Worm (Caenorhabditis elegans) whole organism, young adult: ENCODE results near the gene mec-3.

Experiments
- B0261.1 ChIP-seq: sonication (generic microtip); optimal IDR thresholded peaks from 2 replicates; lab custom pipeline; 2016; ENCODE audit warnings: mild to moderate bottlenecking, missing genetic modification characterization, moderate library complexity, missing compliant biosample characterization
- C06A6.2 ChIP-seq: fragments of 200-800 bp; sonication (Bioruptor generic); conservative IDR thresholded peaks from 2 replicates; pipeline ENCODE4 v1.3.6; 2022; ENCODE audit warnings: missing genetic modification characterization, missing compliant biosample characterization
- C17E4.6 ChIP-seq: fragments of 200-800 bp; sonication (Bioruptor generic); IDR thresholded peaks from 2 replicates; pipeline ENCODE4 v1.3.6; 2022; ENCODE audit warnings: missing genetic modification reagents, missing genetic modification characterization, missing compliant biosample characterization
- F22D6.2 ChIP-seq: sonication (generic microtip); optimal IDR thresholded peaks from 2 replicates; lab custom pipeline; 2016; ENCODE audit warnings: mild to moderate bottlenecking, missing genetic modification characterization, missing compliant biosample characterization
- F23B12.7 ChIP-seq: sonication (generic microtip); optimal IDR thresholded peaks from 2 replicates; lab custom pipeline; 2017; ENCODE audit warnings: missing genetic modification characterization, mild to moderate bottlenecking, missing compliant biosample characterization, antibody characterized with exemption, moderate library complexity; ENCODE audit not compliant: insufficient read depth
- F37B4.10 ChIP-seq: fragments of 200-800 bp; sonication (Bioruptor generic); IDR thresholded peaks from 2 replicates; pipeline ENCODE4 v1.3.6; 2022; ENCODE audit warnings: missing genetic modification characterization, missing compliant biosample characterization
- F49E8.2 ChIP-seq: sonication (generic microtip); optimal IDR thresholded peaks from 3 replicates; lab custom pipeline; 2017; ENCODE audit warnings: missing genetic modification characterization, mild to moderate bottlenecking, missing compliant biosample characterization, antibody characterized with exemption, moderate library complexity; ENCODE audit not compliant: insufficient read depth
- F55B11.4 ChIP-seq: sonication (generic microtip); optimal IDR thresholded peaks from 2 replicates; lab custom pipeline; 2016; ENCODE audit warnings: missing compliant biosample characterization, missing genetic modification characterization, borderline replicate concordance; ENCODE audit not compliant: insufficient read depth
- K12H6.12 ChIP-seq: fragments of 200-800 bp; sonication (Bioruptor generic); optimal IDR thresholded peaks from 2 replicates; lab custom pipeline; 2018; ENCODE audit warnings: mild to moderate bottlenecking, missing genetic modification characterization, missing compliant biosample characterization
- T07F8.4 ChIP-seq: sonication (generic microtip); optimal IDR thresholded peaks from 2 replicates; lab custom pipeline; 2016; ENCODE audit warnings: mild to moderate bottlenecking, missing genetic modification characterization, moderate library complexity, missing compliant biosample characterization
- Y67H2A.10 ChIP-seq: fragments of 200-800 bp; sonication (Bioruptor generic); conservative IDR thresholded peaks from 2 replicates; pipeline ENCODE4 v1.3.6; 2022; ENCODE audit warnings: missing genetic modification reagents, missing genetic modification characterization, missing compliant biosample characterization
- atf-7 ChIP-seq: sonication (generic microtip); optimal IDR thresholded peaks from 2 replicates; lab custom pipeline; 2017; ENCODE audit warnings: mild to moderate bottlenecking, missing genetic modification characterization, missing compliant biosample characterization
- cebp-1 ChIP-seq, 2 experiments: fragments of 200-800 bp in 1 of 2; sonication (Bioruptor generic) in 1 of 2; sonication (generic microtip) in 1 of 2; IDR thresholded peaks in 1 of 2; optimal IDR thresholded peaks in 1 of 2; 2 replicates each; pipeline versions ENCODE4 v1.3.6 to Lab custom; 2017 to 2022; ENCODE audit warnings: missing compliant biosample characterization in 2 of 2, missing genetic modification characterization in 2 of 2, mild to moderate bottlenecking in 1 of 2, missing genetic modification reagents in 1 of 2, moderate library complexity in 1 of 2
- ceh-27 ChIP-seq: fragments of 200-800 bp; sonication (Bioruptor generic); optimal IDR thresholded peaks from 2 replicates; lab custom pipeline; 2018; ENCODE audit warnings: mild to moderate bottlenecking, missing genetic modification characterization, moderate library complexity, missing compliant biosample characterization
- ceh-40 ChIP-seq: fragments of 200-800 bp; sonication (Bioruptor generic); IDR thresholded peaks from 2 replicates; pipeline ENCODE4 v1.3.6; 2022; ENCODE audit warnings: missing genetic modification characterization, missing compliant biosample characterization
- ceh-58 ChIP-seq: fragments of 200-800 bp; sonication (Bioruptor generic); IDR thresholded peaks from 2 replicates; pipeline ENCODE4 v1.3.6; 2022; ENCODE audit warnings: missing genetic modification characterization, missing compliant biosample characterization
- gei-17 ChIP-seq: fragments of 200-800 bp; sonication (Bioruptor generic); optimal IDR thresholded peaks from 2 replicates; lab custom pipeline; 2018; ENCODE audit warnings: mild to moderate bottlenecking, missing genetic modification characterization, missing compliant biosample characterization
- him-1 ChIP-seq: sonication (generic microtip); optimal IDR thresholded peaks from 2 replicates; lab custom pipeline; 2016; ENCODE audit warnings: missing genotype, missing genetic modification reagents, missing genetic modification characterization, missing compliant biosample characterization
- hlh-26 ChIP-seq: fragments of 200-800 bp; sonication (Bioruptor generic); conservative IDR thresholded peaks from 2 replicates; pipeline ENCODE4 v1.3.6; 2022; ENCODE audit warnings: missing genetic modification reagents, missing genetic modification characterization, missing compliant biosample characterization
- hmg-1.2 ChIP-seq: fragments of 200-800 bp; sonication (Bioruptor generic); IDR thresholded peaks from 2 replicates; pipeline ENCODE4 v1.3.6; 2022; ENCODE audit warnings: missing genetic modification reagents, missing genetic modification characterization, missing compliant biosample characterization
- lag-1 ChIP-seq: fragments of 200-800 bp; sonication (Bioruptor generic); IDR thresholded peaks from 2 replicates; pipeline ENCODE4 v1.3.6; 2022; ENCODE audit warnings: missing genetic modification reagents, missing genetic modification characterization, missing compliant biosample characterization
- lin-35 ChIP-seq, 3 experiments: fragments of 150-350 bp in 2 of 3; sonication (generic microtip) in 1 of 3; optimal IDR thresholded peaks; 2 replicates each; lab custom pipeline; 2014 to 2018; ENCODE audit warnings: missing biosample characterization in 3 of 3, missing genetic modification characterization in 3 of 3, missing genetic modification reagents in 3 of 3
- lir-1 ChIP-seq: fragments of 200-800 bp; sonication (Bioruptor generic); conservative IDR thresholded peaks from 2 replicates; pipeline ENCODE4 v1.3.6; 2022; ENCODE audit warnings: missing genetic modification reagents, missing genetic modification characterization, missing compliant biosample characterization
- lsl-1 ChIP-seq: fragments of 200-800 bp; sonication (Bioruptor generic); optimal IDR thresholded peaks from 2 replicates; lab custom pipeline; 2018; ENCODE audit warnings: mild to moderate bottlenecking, missing genetic modification characterization, moderate library complexity, missing compliant biosample characterization
- lsy-27 ChIP-seq: sonication (generic microtip); optimal IDR thresholded peaks from 2 replicates; lab custom pipeline; 2017; ENCODE audit warnings: missing genetic modification characterization, mild to moderate bottlenecking, missing compliant biosample characterization, antibody characterized with exemption, missing genotype, borderline replicate concordance; ENCODE audit not compliant: insufficient read depth
- madf-6 ChIP-seq: fragments of 200-800 bp; sonication (Bioruptor generic); IDR thresholded peaks from 2 replicates; pipeline ENCODE4 v1.3.6; 2022; ENCODE audit warnings: missing genetic modification reagents, missing genetic modification characterization, missing compliant biosample characterization
- mcd-1 ChIP-seq: fragments of 200-800 bp; sonication (Bioruptor generic); IDR thresholded peaks from 2 replicates; pipeline ENCODE4 v1.3.6; 2022; ENCODE audit warnings: missing genetic modification reagents, missing genetic modification characterization, missing compliant biosample characterization
- mes-4 ChIP-seq: sonication (generic microtip); optimal IDR thresholded peaks from 2 replicates; lab custom pipeline; 2016; ENCODE audit warnings: missing genotype, missing genetic modification characterization, missing compliant biosample characterization
- mxl-1 ChIP-seq: sonication (generic microtip); optimal IDR thresholded peaks from 2 replicates; lab custom pipeline; 2016; ENCODE audit warnings: missing genetic modification characterization, missing compliant biosample characterization
- nfya-2 ChIP-seq: fragments of 200-800 bp; sonication (Bioruptor generic); IDR thresholded peaks from 2 replicates; pipeline ENCODE4 v1.3.6; 2022; ENCODE audit warnings: missing genetic modification reagents, missing genetic modification characterization, missing compliant biosample characterization
- nhr-80 ChIP-seq: sonication (generic microtip); optimal IDR thresholded peaks from 2 replicates; lab custom pipeline; 2016; ENCODE audit warnings: missing genetic modification characterization, missing compliant biosample characterization
- rec-8 ChIP-seq, 2 experiments: sonication (generic microtip); optimal IDR thresholded peaks; 2 replicates each; lab custom pipeline; 2016; ENCODE audit warnings: mild to moderate bottlenecking in 2 of 2, missing genetic modification characterization in 2 of 2, missing genetic modification reagents in 2 of 2, missing genotype in 2 of 2, missing biosample characterization in 1 of 2, missing compliant biosample characterization in 1 of 2, moderate library complexity in 1 of 2
- rpc-1 ChIP-seq, 2 experiments: fragments of 150-350 bp in 1 of 2; sonication (generic microtip) in 1 of 2; optimal IDR thresholded peaks; 2 replicates each; lab custom pipeline; 2014 to 2018; ENCODE audit warnings: missing biosample characterization in 1 of 2, missing genetic modification characterization in 1 of 2, missing genetic modification reagents in 1 of 2, missing genotype in 1 of 2
- snpc-1.1 ChIP-seq: sonication (generic microtip); optimal IDR thresholded peaks from 2 replicates; lab custom pipeline; 2017; ENCODE audit warnings: missing genetic modification characterization, mild to moderate bottlenecking, missing compliant biosample characterization, antibody characterized with exemption, moderate library complexity, missing genotype, missing genetic modification reagents; ENCODE audit not compliant: insufficient read depth
- snpc-1.3 ChIP-seq: sonication (generic microtip); optimal IDR thresholded peaks from 2 replicates; lab custom pipeline; 2017; ENCODE audit warnings: missing genetic modification characterization, mild to moderate bottlenecking, missing compliant biosample characterization, antibody characterized with exemption, moderate library complexity, missing genotype, missing genetic modification reagents; ENCODE audit not compliant: insufficient read depth
- snpc-4 ChIP-seq, 5 experiments: fragments of 150-350 bp in 1 of 5; sonication (generic microtip) in 4 of 5; optimal IDR thresholded peaks; 2 replicates each; lab custom pipeline; 2014 to 2018; ENCODE audit warnings: missing genetic modification characterization in 5 of 5, missing biosample characterization in 3 of 5, antibody characterized with exemption in 2 of 5, mild to moderate bottlenecking in 2 of 5, missing compliant biosample characterization in 2 of 5, missing genotype in 2 of 5, moderate library complexity in 2 of 5, missing genetic modification reagents in 1 of 5
- sptf-2 ChIP-seq: fragments of 200-800 bp; sonication (Bioruptor generic); optimal IDR thresholded peaks from 2 replicates; lab custom pipeline; 2018; ENCODE audit warnings: mild to moderate bottlenecking, missing genetic modification characterization, missing compliant biosample characterization
- tlf-1 ChIP-seq: fragments of 200-800 bp; sonication (Bioruptor generic); optimal IDR thresholded peaks from 2 replicates; lab custom pipeline; 2018; ENCODE audit warnings: mild to moderate bottlenecking, missing genetic modification characterization, missing compliant biosample characterization
- unc-130 ChIP-seq: sonication (generic microtip); optimal IDR thresholded peaks from 2 replicates; lab custom pipeline; 2016; ENCODE audit warnings: missing genetic modification reagents, missing genetic modification characterization, missing compliant biosample characterization
- zfh-2 ChIP-seq: fragments of 200-800 bp; sonication (Bioruptor generic); conservative IDR thresholded peaks from 2 replicates; pipeline ENCODE4 v1.3.6; 2022; ENCODE audit warnings: missing genetic modification reagents, missing genetic modification characterization, missing compliant biosample characterization
- ztf-18 ChIP-seq: sonication (generic microtip); optimal IDR thresholded peaks from 2 replicates; lab custom pipeline; 2016; ENCODE audit warnings: missing genotype, mild to moderate bottlenecking, missing genetic modification characterization, missing compliant biosample characterization
- ztf-25 ChIP-seq: fragments of 200-800 bp; sonication (Bioruptor generic); IDR thresholded peaks from 2 replicates; pipeline ENCODE4 v1.3.6; 2022; ENCODE audit warnings: missing genetic modification reagents, missing genetic modification characterization, missing compliant biosample characterization
- ztf-28 ChIP-seq: fragments of 200-800 bp; sonication (Bioruptor generic); IDR thresholded peaks from 2 replicates; pipeline ENCODE4 v1.3.6; 2022; ENCODE audit warnings: missing genetic modification reagents, missing genetic modification characterization, missing compliant biosample characterization

Gene mec-3

ce11 chrIV:10482585-10482984, 20.9 kb upstream of the mec-3 start:
- TF ChIP-seq F22D6.2 (tag; lab: Kevin White, UChicago) (no peak), snpc-4 (GFP tag; optimal IDR thresholded peaks at IDR 0.05; lab: Kevin White, UChicago) (no peak), snpc-4 (tag; optimal IDR thresholded peaks at IDR 0.05; lab: Kevin White, UChicago) (no peak), nhr-80 (tag; lab: Kevin White, UChicago) (peak; percentile 40), tlf-1 (GFP tag; lab: Kevin White, UChicago) (no peak), ceh-58 (GFP tag; lab: Robert Waterston, UW) (no peak), C06A6.2 (GFP tag; lab: Robert Waterston, UW) (no peak), ceh-27 (GFP tag; lab: Kevin White, UChicago) (no peak)

ce11 chrIV:10481695-10482094, 20.0 kb upstream of the mec-3 start, which contains the start of gene egl-21:
TSS of gene egl-21 (minus strand) at chrIV:10481844.
- TF ChIP-seq sptf-2 (GFP tag; lab: Kevin White, UChicago) = no peak
- no peak for TF ChIP-seq unc-130 (GFP tag; lab: Kevin White, UChicago)
- TF ChIP-seq lag-1 (GFP tag; lab: Robert Waterston, UW) = no peak
- no peak for TF ChIP-seq F49E8.2 (tag; lab: Kevin White, UChicago)
- no peak for TF ChIP-seq lsl-1 (GFP tag; lab: Kevin White, UChicago)
- no peak for TF ChIP-seq cebp-1 (GFP tag; IDR thresholded peaks at IDR 0.05; lab: Robert Waterston, UW)
- TF ChIP-seq cebp-1 (tag; optimal IDR thresholded peaks at IDR 0.05; lab: Kevin White, UChicago) = peak; percentile 47
- no peak for TF ChIP-seq gei-17
- TF ChIP-seq rpc-1 (optimal IDR thresholded peaks at IDR 0.05; lab: Kevin White, UChicago) = no peak
- TF ChIP-seq rpc-1 (tag; optimal IDR thresholded peaks at IDR 0.05; lab: Kevin White, UChicago) = no peak
- TF ChIP-seq madf-6 = no peak
- no peak for TF ChIP-seq B0261.1 (tag; lab: Kevin White, UChicago)
- no peak for TF ChIP-seq C17E4.6
- TF ChIP-seq nhr-80 (tag; lab: Kevin White, UChicago) = no peak
- TF ChIP-seq C06A6.2 (GFP tag; lab: Robert Waterston, UW) = no peak
- no peak for TF ChIP-seq ztf-25 (GFP tag; lab: Robert Waterston, UW)
- TF ChIP-seq hmg-1.2 = peak; percentile 24; the same call in 1 of the 2 replicates
- TF ChIP-seq tlf-1 (GFP tag; lab: Kevin White, UChicago) = no peak
- TF ChIP-seq K12H6.12 = peak; percentile 60
- peak; percentile 76 for TF ChIP-seq zfh-2 (GFP tag; lab: Robert Waterston, UW)
- TF ChIP-seq snpc-1.1 (tag; lab: Kevin White, UChicago) = no peak
- peak; percentile 18; the same call in 1 of the 2 replicates for TF ChIP-seq mcd-1 (GFP tag; lab: Robert Waterston, UW)
- no peak for TF ChIP-seq F23B12.7 (tag; lab: Kevin White, UChicago)
- no peak for TF ChIP-seq mxl-1
- no peak for TF ChIP-seq ztf-28 (GFP tag; lab: Robert Waterston, UW)
- TF ChIP-seq lsy-27 (tag; lab: Kevin White, UChicago) = no peak
- TF ChIP-seq ztf-18 (tag; lab: Kevin White, UChicago) = no peak
- no peak for TF ChIP-seq him-1 (tag; lab: Kevin White, UChicago)
- TF ChIP-seq lir-1 (GFP tag; lab: Robert Waterston, UW) = no peak
- TF ChIP-seq snpc-1.3 (tag; lab: Kevin White, UChicago) = no peak
- TF ChIP-seq hlh-26 (GFP tag; lab: Robert Waterston, UW) = no peak
- no peak for TF ChIP-seq lin-35 (GFP tag; optimal IDR thresholded peaks at IDR 0.05; lab: Kevin White, UChicago)
- no peak for TF ChIP-seq Y67H2A.10
- TF ChIP-seq ceh-40 (GFP tag; lab: Robert Waterston, UW) = no peak
- peak; percentile 2 for TF ChIP-seq atf-7
- no peak for TF ChIP-seq T07F8.4 (tag; lab: Kevin White, UChicago)
- TF ChIP-seq nfya-2 (GFP tag; lab: Robert Waterston, UW) = no peak
- no peak for TF ChIP-seq rec-8 (tag; optimal IDR thresholded peaks at IDR 0.05; lab: Kevin White, UChicago)
- TF ChIP-seq mes-4 (tag; lab: Kevin White, UChicago) = no peak
- no peak for TF ChIP-seq F37B4.10
- no peak for TF ChIP-seq ceh-58 (GFP tag; lab: Robert Waterston, UW)
- TF ChIP-seq F55B11.4 (tag; lab: Kevin White, UChicago) = no peak
